Worm (Caenorhabditis elegans) whole organism, late embryonic: ENCODE results near the gene srx-20.

Experiments
- C08G9.2 ChIP-seq: sonication (generic microtip); optimal IDR thresholded peaks from 2 replicates; lab custom pipeline; 2016; ENCODE audit warnings: mild to moderate bottlenecking, missing genetic modification characterization, moderate library complexity, missing compliant biosample characterization
- T23F11.4 ChIP-seq: fragments of 200-800 bp; sonication (Bioruptor generic); optimal IDR thresholded peaks from 2 replicates; lab custom pipeline; 2018; ENCODE audit warnings: mild to moderate bottlenecking, missing genetic modification characterization, missing compliant biosample characterization
- ama-1 ChIP-seq: fragments of 150-350 bp; optimal IDR thresholded peaks from 2 replicates; lab custom pipeline; 2014
- ceh-14 ChIP-seq: sonication (generic microtip); optimal IDR thresholded peaks from 2 replicates; lab custom pipeline; 2016; ENCODE audit warnings: missing genotype, missing genetic modification characterization, missing compliant biosample characterization
- ceh-19 ChIP-seq: fragments of 200-800 bp; sonication (Bioruptor generic); optimal IDR thresholded peaks from 2 replicates; lab custom pipeline; 2018; ENCODE audit warnings: mild to moderate bottlenecking, missing genetic modification characterization, missing compliant biosample characterization
- ceh-2 ChIP-seq: sonication (generic microtip); optimal IDR thresholded peaks from 2 replicates; lab custom pipeline; 2016; ENCODE audit warnings: missing genotype, missing genetic modification characterization, missing compliant biosample characterization
- ceh-30 ChIP-seq: fragments of 150-350 bp; optimal IDR thresholded peaks from 2 replicates; lab custom pipeline; 2014; ENCODE audit warnings: missing biosample characterization, missing genetic modification characterization
- ceh-31 ChIP-seq: sonication (generic microtip); optimal IDR thresholded peaks from 2 replicates; lab custom pipeline; 2016; ENCODE audit warnings: missing genetic modification characterization, missing compliant biosample characterization
- ceh-34 ChIP-seq: sonication (generic microtip); optimal IDR thresholded peaks from 2 replicates; lab custom pipeline; 2016; ENCODE audit warnings: mild to moderate bottlenecking, missing genetic modification characterization, missing compliant biosample characterization
- ceh-48 ChIP-seq: sonication (generic microtip); optimal IDR thresholded peaks from 2 replicates; lab custom pipeline; 2016; ENCODE audit warnings: missing genetic modification characterization, inconsistent platforms, missing compliant biosample characterization
- che-1 ChIP-seq: sonication (generic microtip); optimal IDR thresholded peaks from 2 replicates; lab custom pipeline; 2016; ENCODE audit warnings: mild to moderate bottlenecking, missing genetic modification characterization, missing compliant biosample characterization
- dmd-4 ChIP-seq: sonication (generic microtip); optimal IDR thresholded peaks from 2 replicates; lab custom pipeline; 2016; ENCODE audit warnings: borderline replicate concordance, missing genetic modification characterization, missing compliant biosample characterization
- dve-1 ChIP-seq: sonication (generic microtip); optimal IDR thresholded peaks from 2 replicates; lab custom pipeline; 2017; ENCODE audit warnings: antibody characterized with exemption, mild to moderate bottlenecking, missing genetic modification characterization, missing compliant biosample characterization
- elt-4 ChIP-seq: sonication (generic microtip); optimal IDR thresholded peaks from 2 replicates; lab custom pipeline; 2016; ENCODE audit warnings: missing genetic modification characterization, missing compliant biosample characterization
- fax-1 ChIP-seq: sonication (generic microtip); optimal IDR thresholded peaks from 2 replicates; lab custom pipeline; 2016; ENCODE audit warnings: missing genotype, missing genetic modification characterization, missing compliant biosample characterization
- fkh-10 ChIP-seq: fragments of 150-350 bp; optimal IDR thresholded peaks from 2 replicates; lab custom pipeline; 2014; ENCODE audit warnings: missing biosample characterization, missing genetic modification reagents, missing genetic modification characterization
- fkh-6 ChIP-seq: sonication (generic microtip); optimal IDR thresholded peaks from 2 replicates; lab custom pipeline; 2016; ENCODE audit warnings: missing genetic modification characterization, missing compliant biosample characterization
- gmeb-2 ChIP-seq: sonication (generic microtip); optimal IDR thresholded peaks from 2 replicates; lab custom pipeline; 2016; ENCODE audit warnings: missing genetic modification characterization, inconsistent platforms, missing compliant biosample characterization
- hlh-6 ChIP-seq: sonication (generic microtip); optimal IDR thresholded peaks from 2 replicates; lab custom pipeline; 2016; ENCODE audit warnings: missing genotype, missing genetic modification characterization, missing compliant biosample characterization
- hlh-8 ChIP-seq: sonication (generic microtip); optimal IDR thresholded peaks from 2 replicates; lab custom pipeline; 2016; ENCODE audit warnings: missing genotype, missing genetic modification characterization, missing compliant biosample characterization
- madf-2 ChIP-seq: sonication (generic microtip); optimal IDR thresholded peaks from 2 replicates; lab custom pipeline; 2017; ENCODE audit warnings: missing genetic modification characterization, missing compliant biosample characterization
- mec-3 ChIP-seq: sonication (generic microtip); optimal IDR thresholded peaks from 2 replicates; lab custom pipeline; 2016; ENCODE audit warnings: borderline replicate concordance, missing genetic modification characterization, missing compliant biosample characterization
- nhr-11 ChIP-seq: fragments of 150-350 bp; optimal IDR thresholded peaks from 2 replicates; lab custom pipeline; 2014; ENCODE audit warnings: missing biosample characterization, missing genetic modification characterization
- npax-4 ChIP-seq: sonication (generic microtip); optimal IDR thresholded peaks from 2 replicates; lab custom pipeline; 2016; ENCODE audit warnings: missing genetic modification characterization, missing compliant biosample characterization
- pag-3 ChIP-seq: sonication (generic microtip); optimal IDR thresholded peaks from 2 replicates; lab custom pipeline; 2016; ENCODE audit warnings: missing compliant biosample characterization, missing genetic modification characterization, borderline replicate concordance
- pha-2 ChIP-seq: sonication (generic microtip); optimal IDR thresholded peaks from 2 replicates; lab custom pipeline; 2017; ENCODE audit warnings: mild to moderate bottlenecking, missing genetic modification characterization, missing compliant biosample characterization
- pha-4 ChIP-seq: fragments of 150-350 bp; optimal IDR thresholded peaks from 2 replicates; lab custom pipeline; 2018; ENCODE audit warnings: missing biosample characterization, missing genetic modification reagents, missing genetic modification characterization
- ref-2 ChIP-seq: sonication (generic microtip); optimal IDR thresholded peaks from 2 replicates; lab custom pipeline; 2016; ENCODE audit warnings: missing genetic modification characterization, missing compliant biosample characterization
- sox-4 ChIP-seq: sonication (generic microtip); optimal IDR thresholded peaks from 2 replicates; lab custom pipeline; 2017; ENCODE audit warnings: mild to moderate bottlenecking, missing genetic modification characterization, inconsistent platforms, missing compliant biosample characterization
- syd-9 ChIP-seq: sonication (generic microtip); optimal IDR thresholded peaks from 2 replicates; lab custom pipeline; 2016; ENCODE audit warnings: mild to moderate bottlenecking, missing genetic modification characterization, moderate library complexity, missing compliant biosample characterization
- tbx-2 ChIP-seq: sonication (generic microtip); optimal IDR thresholded peaks from 2 replicates; lab custom pipeline; 2016; ENCODE audit warnings: missing genetic modification characterization, missing compliant biosample characterization
- unc-55 ChIP-seq: sonication (generic microtip); optimal IDR thresholded peaks from 2 replicates; lab custom pipeline; 2017; ENCODE audit warnings: missing biosample characterization, missing genetic modification reagents, missing genetic modification characterization
- unc-86 ChIP-seq: sonication (generic microtip); optimal IDR thresholded peaks from 2 replicates; lab custom pipeline; 2016; ENCODE audit warnings: missing genetic modification characterization, missing compliant biosample characterization

Gene srx-20

DNA sequence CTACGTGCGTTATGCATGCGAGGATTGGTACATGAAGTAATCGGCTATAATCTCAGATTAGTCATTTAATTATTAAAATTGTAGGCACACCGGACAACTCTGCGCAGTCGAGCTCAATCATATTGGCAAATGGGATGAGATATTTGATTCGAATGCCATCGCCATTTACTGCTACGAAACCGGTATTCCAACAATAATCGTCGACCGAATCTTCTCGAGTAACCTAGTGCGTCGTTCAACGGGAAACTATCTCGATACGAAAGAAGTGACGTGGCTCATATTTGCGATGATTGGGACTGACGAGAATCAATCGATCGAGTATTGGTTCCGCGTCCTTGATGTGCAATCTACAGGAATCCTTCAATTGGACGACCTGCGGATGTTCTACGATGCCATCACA is 36.7 kb downstream of the srx-20 start:
- TF ChIP-seq che-1 (tag; lab: Kevin White, UChicago) (no peak), unc-55 (no peak), fkh-6 (tag; lab: Kevin White, UChicago) (no peak), C08G9.2 (no peak), pha-4 (tag; lab: Kevin White, UChicago) (no peak), ama-1 (no peak), ceh-19 (no peak), ref-2 (no peak), npax-4 (tag; lab: Kevin White, UChicago) (no peak), T23F11.4 (GFP tag; lab: Kevin White, UChicago) (no peak), madf-2 (tag; lab: Kevin White, UChicago) (no peak), dve-1 (tag; lab: Kevin White, UChicago) (no peak), ceh-2 (tag; lab: Kevin White, UChicago) (no peak), sox-4 (tag; lab: Kevin White, UChicago) (no peak), hlh-6 (tag; lab: Kevin White, UChicago) (no peak)

DNA sequence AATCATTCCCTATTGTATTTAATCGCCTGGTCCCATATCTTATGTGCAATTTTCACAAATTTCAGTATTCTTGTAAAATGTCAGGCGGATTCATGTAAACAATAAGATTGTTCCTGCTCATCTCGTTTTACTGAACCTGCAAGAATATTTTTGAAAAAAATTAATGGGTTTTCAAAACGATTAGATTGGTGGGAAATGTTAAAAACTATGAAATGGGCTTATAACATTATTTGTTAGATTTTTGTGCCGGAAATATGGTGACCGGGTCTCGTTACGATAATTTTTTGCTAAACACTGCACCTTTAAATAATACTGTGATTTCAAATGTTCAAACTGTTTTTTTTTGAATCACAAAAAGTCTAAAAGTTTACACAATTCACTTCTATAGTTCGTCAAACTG is 37.5 kb downstream of the srx-20 start:
- no peak for TF ChIP-seq mec-3 (tag; lab: Kevin White, UChicago)
- TF ChIP-seq dmd-4 (tag; lab: Kevin White, UChicago) = no peak
- TF ChIP-seq ceh-30 (tag; lab: Kevin White, UChicago) = no peak
- TF ChIP-seq ceh-34 = no peak
- no peak for TF ChIP-seq elt-4 (tag; lab: Kevin White, UChicago)
- no peak for TF ChIP-seq gmeb-2
- TF ChIP-seq unc-55 = no peak
- TF ChIP-seq ceh-31 (tag; lab: Kevin White, UChicago) = no peak

DNA sequence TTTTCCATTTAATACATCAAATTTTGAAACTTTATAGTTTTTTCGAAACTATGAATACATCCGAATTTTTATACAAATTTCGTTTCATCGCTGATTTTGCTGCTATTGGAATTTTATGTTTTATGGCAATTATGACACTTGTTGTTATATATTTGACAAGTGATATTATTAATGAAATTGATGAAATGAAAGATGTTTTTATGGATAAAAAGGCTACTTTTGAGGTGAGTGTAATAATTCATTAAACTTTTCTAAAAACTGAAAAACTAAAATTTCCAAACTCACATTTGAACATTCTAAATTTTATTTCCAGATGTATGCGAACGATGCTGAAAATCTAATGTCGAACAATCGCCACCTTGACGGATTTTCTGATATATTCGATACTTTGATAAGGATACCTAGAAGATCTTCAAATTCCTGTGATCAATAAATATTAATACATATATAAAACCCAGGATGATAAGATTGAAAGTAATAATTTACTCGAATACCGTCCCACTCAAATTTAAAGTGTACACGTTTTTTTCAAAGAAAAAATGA is 38.1 kb downstream of the srx-20 start, which contains the start of the genes T22D1.17 and T22D1.8:
Gene T22D1.17, plus strand, starts transcription at position 51 of the 543 bp plus-strand sequence.
Gene T22D1.8, minus strand, starts transcription at position 402 of the 543 bp plus-strand sequence.
- no peak for TF ChIP-seq unc-86 (tag; lab: Kevin White, UChicago)
- TF ChIP-seq nhr-11 = no peak
- no peak for TF ChIP-seq ceh-14 (tag; lab: Kevin White, UChicago)
- TF ChIP-seq ceh-48 = no peak
- no peak for TF ChIP-seq ceh-30 (tag; lab: Kevin White, UChicago)
- no peak for TF ChIP-seq dve-1 (tag; lab: Kevin White, UChicago)
- no peak for TF ChIP-seq ceh-19
- TF ChIP-seq ref-2 = no peak
- TF ChIP-seq pha-2 (tag; lab: Kevin White, UChicago) = no peak
- no peak for TF ChIP-seq npax-4 (tag; lab: Kevin White, UChicago)
- no peak for TF ChIP-seq tbx-2 (tag; lab: Kevin White, UChicago)
- TF ChIP-seq dmd-4 (tag; lab: Kevin White, UChicago) = no peak
- TF ChIP-seq, all 69 proteins: peak for 0

DNA sequence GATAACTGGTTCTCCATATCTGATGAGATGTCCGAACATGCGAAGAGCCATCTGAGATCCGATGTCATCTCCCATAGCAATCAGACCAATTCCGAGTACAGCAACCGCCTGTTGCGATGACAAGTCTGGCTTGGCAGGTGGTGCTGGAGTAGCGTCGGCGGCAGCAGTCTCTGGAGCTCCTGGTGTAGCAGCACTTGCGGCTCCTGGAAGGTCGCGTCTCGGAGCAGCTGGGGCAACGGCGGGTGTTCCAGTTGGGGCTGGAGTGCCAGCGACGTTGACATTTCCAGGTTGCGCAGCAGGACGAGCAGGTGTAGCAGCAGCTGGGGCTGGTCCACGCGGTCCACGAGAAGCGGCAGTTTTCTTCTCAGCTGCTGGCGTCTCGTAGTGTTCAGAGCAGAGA is 39.6 kb downstream of the srx-20 start:
- no peak for TF ChIP-seq ceh-31 (tag; lab: Kevin White, UChicago)
- TF ChIP-seq fkh-10 = no peak
- TF ChIP-seq syd-9 = no peak
- peak; percentile 28 for TF ChIP-seq C08G9.2
- no peak for TF ChIP-seq hlh-6 (tag; lab: Kevin White, UChicago)
- peak; percentile 24 for TF ChIP-seq mec-3 (tag; lab: Kevin White, UChicago)
- no peak for TF ChIP-seq hlh-8 (tag; lab: Kevin White, UChicago)

DNA sequence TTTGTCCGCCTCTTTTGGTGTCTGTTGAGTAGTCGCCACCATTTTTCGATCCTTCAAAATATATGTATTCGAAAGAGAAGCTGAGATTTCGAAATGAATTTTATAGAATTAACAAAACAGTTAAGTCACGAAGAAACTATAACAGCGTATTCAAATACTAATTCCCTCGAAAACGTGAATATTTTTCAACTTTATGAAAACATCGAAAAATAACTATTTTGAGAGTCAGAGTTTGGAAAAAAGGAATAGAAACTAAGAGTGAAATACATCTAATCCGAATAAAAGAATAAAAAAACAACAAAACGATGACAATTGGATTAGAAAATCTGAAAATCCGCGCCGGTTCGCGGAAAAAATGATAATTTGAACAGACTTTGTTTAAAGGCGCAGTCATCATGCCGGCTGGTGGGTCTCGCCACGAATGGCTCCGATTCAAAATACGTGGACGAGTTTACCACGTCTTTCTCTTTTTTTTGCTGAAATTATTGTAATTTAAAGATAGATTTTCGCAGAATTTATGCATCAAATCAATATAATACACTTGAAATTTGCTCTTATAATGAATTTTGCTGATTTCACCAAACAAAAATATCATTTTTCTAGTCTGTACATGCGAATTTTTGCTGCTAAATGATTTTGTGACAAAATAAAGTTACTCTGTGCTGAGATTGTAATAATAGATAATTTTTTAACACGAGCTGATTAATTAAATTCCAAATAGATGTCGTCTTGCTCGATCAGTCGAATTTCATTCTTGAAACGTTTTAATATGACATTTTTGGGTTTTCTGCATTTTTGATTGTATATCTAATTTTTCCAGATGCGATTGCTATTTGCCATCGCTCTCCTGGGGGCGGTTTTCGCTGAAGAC is 42.2 kb downstream of the srx-20 start, which contains the start of the genes rpn-1 and ribo-1:
Gene rpn-1, minus strand, starts transcription at position 51 of the 871 bp plus-strand sequence.
Gene ribo-1, plus strand, starts transcription at position 821 of the 871 bp plus-strand sequence.
- TF ChIP-seq pag-3 (tag; lab: Kevin White, UChicago) = no peak
- TF ChIP-seq sox-4 (tag; lab: Kevin White, UChicago) = no peak
- TF ChIP-seq fax-1 (tag; lab: Kevin White, UChicago) = no peak
